Fruit fly (Drosophila melanogaster): ENCODE data around the gene Muc68D.

- TF ChIP-seq psq (GFP tag; optimal IDR thresholded peaks at IDR 0.05) (no peak), OdsH (GFP tag; optimal IDR thresholded peaks at IDR 0.05) (no peak), Abd-B (GFP tag; optimal IDR thresholded peaks at IDR 0.05) (no peak), br (GFP tag; optimal IDR thresholded peaks at IDR 0.05) (no peak), CG32264 (GFP tag; optimal IDR thresholded peaks at IDR 0.05) (no peak), GATAd (GFP tag; optimal IDR thresholded peaks at IDR 0.05) (no peak), HLH106 (tag; optimal IDR thresholded peaks at IDR 0.05) (no peak), Hr78 (GFP tag; optimal IDR thresholded peaks at IDR 0.05) (no peak), Rel (GFP tag; optimal IDR thresholded peaks at IDR 0.05) (no peak), Rel (tag; optimal IDR thresholded peaks at IDR 0.05) (no peak), Dfd (GFP tag; optimal IDR thresholded peaks at IDR 0.05) (no peak), pan (optimal IDR thresholded peaks at IDR 0.05) (no peak), woc (GFP tag; optimal IDR thresholded peaks at IDR 0.05) (no peak), dmrt93B (GFP tag; optimal IDR thresholded peaks at IDR 0.05) (no peak), foxo (GFP tag; optimal IDR thresholded peaks at IDR 0.05) (no peak)
Observed at dm6 chr3L:11814655-11815054, 42.7 kb upstream of the Muc68D start, which contains the start of gene Cubn2.
